Worm (Caenorhabditis elegans) whole organism, L3 larva: ENCODE measurements around the gene F20D6.10.

Source experiments
- ama-1 ChIP-seq: fragments of 150-350 bp; optimal IDR thresholded peaks from 2 replicates; lab custom pipeline; 2018
- ceh-28 ChIP-seq: fragments of 150-350 bp; optimal IDR thresholded peaks from 2 replicates; lab custom pipeline; 2014; ENCODE audit warnings: missing biosample characterization, missing genetic modification reagents, missing genetic modification characterization
- ceh-9 ChIP-seq: sonication (generic microtip); optimal IDR thresholded peaks from 2 replicates; lab custom pipeline; 2018; ENCODE audit warnings: missing biosample characterization, missing genetic modification characterization
- elt-2 ChIP-seq: sonication (generic microtip); optimal IDR thresholded peaks from 2 replicates; lab custom pipeline; 2016; ENCODE audit warnings: missing genetic modification reagents, mild to moderate bottlenecking, missing genetic modification characterization, missing compliant biosample characterization
- fkh-10 ChIP-seq: sonication (generic microtip); optimal IDR thresholded peaks from 2 replicates; lab custom pipeline; 2017; ENCODE audit warnings: missing biosample characterization, missing genetic modification reagents, missing genetic modification characterization
- lin-39 ChIP-seq: fragments of 150-350 bp; optimal IDR thresholded peaks from 2 replicates; lab custom pipeline; 2018; ENCODE audit warnings: missing biosample characterization, missing genetic modification reagents, missing genetic modification characterization
- nfya-1 ChIP-seq: sonication (generic microtip); optimal IDR thresholded peaks from 2 replicates; lab custom pipeline; 2017; ENCODE audit warnings: missing genetic modification characterization, mild to moderate bottlenecking, missing compliant biosample characterization, antibody characterized with exemption, moderate library complexity; ENCODE audit not compliant: insufficient read depth
- nhr-28 ChIP-seq: fragments of 150-350 bp; optimal IDR thresholded peaks from 2 replicates; lab custom pipeline; 2014; ENCODE audit warnings: missing biosample characterization, missing genetic modification characterization
- nhr-76 ChIP-seq: fragments of 150-350 bp; sonication (generic microtip); optimal IDR thresholded peaks from 5 replicates; lab custom pipeline; 2014; ENCODE audit warnings: missing biosample characterization, missing genetic modification characterization
- pha-4 ChIP-seq: fragments of 150-350 bp; optimal IDR thresholded peaks from 2 replicates; lab custom pipeline; 2014; ENCODE audit warnings: missing biosample characterization, missing genetic modification reagents, missing genetic modification characterization
- pqm-1 ChIP-seq: fragments of 150-350 bp; optimal IDR thresholded peaks from 2 replicates; lab custom pipeline; 2017; ENCODE audit warnings: missing biosample characterization, missing genetic modification characterization, inconsistent platforms
- tbx-2 ChIP-seq: sonication (generic microtip); optimal IDR thresholded peaks from 2 replicates; lab custom pipeline; 2016; ENCODE audit warnings: mild to moderate bottlenecking, missing genetic modification characterization, missing compliant biosample characterization
- zag-1 ChIP-seq: fragments of 150-350 bp; optimal IDR thresholded peaks from 2 replicates; lab custom pipeline; 2014; ENCODE audit warnings: missing biosample characterization, missing genetic modification characterization
- ztf-11 ChIP-seq: fragments of 150-350 bp; optimal IDR thresholded peaks from 2 replicates; lab custom pipeline; 2014; ENCODE audit warnings: missing biosample characterization, missing genetic modification characterization

DNA sequence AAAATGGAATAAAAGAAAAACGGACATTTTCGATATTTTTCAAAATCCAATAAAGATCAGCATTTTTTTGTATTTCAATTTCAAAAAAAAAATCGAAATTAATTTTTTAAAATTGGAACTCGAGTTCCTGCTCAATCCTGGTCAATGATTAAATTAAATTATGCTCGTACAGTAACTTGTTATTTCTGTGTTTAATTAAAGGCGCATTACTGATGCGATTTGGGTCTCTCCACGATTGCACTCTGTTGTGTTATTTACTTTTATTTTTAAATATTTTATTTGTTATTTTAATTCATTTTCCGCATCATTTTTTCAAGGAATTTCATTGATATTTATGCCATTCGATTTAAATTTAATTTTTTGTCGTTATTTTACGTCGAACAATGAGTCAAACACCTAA is 17.5 kb downstream of the F20D6.10 start:
- TF ChIP-seq pqm-1 (no peak), lin-39 (tag; lab: Kevin White, UChicago) (no peak), ama-1 (no peak), nhr-76 (tag; lab: Kevin White, UChicago) (no peak), tbx-2 (no peak), ztf-11 (tag; lab: Kevin White, UChicago) (no peak), zag-1 (tag; lab: Kevin White, UChicago) (no peak), pha-4 (tag; lab: Kevin White, UChicago) (no peak), nfya-1 (tag; lab: Kevin White, UChicago) (no peak), ceh-28 (no peak), fkh-10 (GFP tag; lab: Kevin White, UChicago) (no peak), elt-2 (no peak), ceh-9 (tag; lab: Kevin White, UChicago) (no peak), nhr-28 (tag; lab: Kevin White, UChicago) (no peak)
